Fruit fly (Drosophila melanogaster) Kc167 (cell line): Measurements from ENCODE around the gene mei-217.

Source experiments
- Myc ChIP-seq: fragments of >200 bp; optimal IDR thresholded peaks from 2 replicates; lab custom pipeline; 2017; ENCODE audit warnings: missing external identifiers
- Sin3A ChIP-seq: fragments of >200 bp; optimal IDR thresholded peaks from 2 replicates; lab custom pipeline; 2018; ENCODE audit warnings: missing external identifiers
- h ChIP-seq: fragments of >200 bp; optimal IDR thresholded peaks from 3 replicates; lab custom pipeline; 2018; ENCODE audit warnings: missing external identifiers
- insv ChIP-seq: fragments of >200 bp; optimal IDR thresholded peaks from 3 replicates; lab custom pipeline; 2018; ENCODE audit warnings: missing external identifiers
- psq ChIP-seq: fragments of >200 bp; optimal IDR thresholded peaks from 2 replicates; lab custom pipeline; 2017; ENCODE audit warnings: missing external identifiers
- ttk ChIP-seq: sonication (Bioruptor generic); optimal IDR thresholded peaks from 2 replicates; lab custom pipeline; 2017; ENCODE audit warnings: missing external identifiers

Gene mei-217

dm6 chrX:17172777-17173315, 30.1 kb upstream of the mei-217 start:
- TF ChIP-seq Sin3A (no peak), ttk (lab: Kevin White, UChicago) (no peak), insv (lab: Kevin White, UChicago) (no peak), Myc (no peak), h (lab: Kevin White, UChicago) (no peak), psq (lab: Kevin White, UChicago) (no peak)

dm6 chrX:17172123-17172522, 29.3 kb upstream of the mei-217 start:
- TF ChIP-seq Sin3A: no peak
- no peak for TF ChIP-seq Myc
- no peak for TF ChIP-seq insv (lab: Kevin White, UChicago)
- TF ChIP-seq ttk (lab: Kevin White, UChicago): no peak
- TF ChIP-seq psq (lab: Kevin White, UChicago): no peak
- no peak for TF ChIP-seq h (lab: Kevin White, UChicago)

dm6 chrX:17170484-17170944, 27.7 kb upstream of the mei-217 start:
- TF ChIP-seq insv (lab: Kevin White, UChicago): no peak
- TF ChIP-seq psq (lab: Kevin White, UChicago): no peak
- TF ChIP-seq h (lab: Kevin White, UChicago): no peak
- TF ChIP-seq Myc: no peak
- TF ChIP-seq Sin3A: no peak
- TF ChIP-seq ttk (lab: Kevin White, UChicago): no peak

dm6 chrX:17167304-17167703, 24.5 kb upstream of the mei-217 start:
- TF ChIP-seq insv (lab: Kevin White, UChicago) (no peak), ttk (lab: Kevin White, UChicago) (no peak), Sin3A (no peak), psq (lab: Kevin White, UChicago) (no peak), h (lab: Kevin White, UChicago) (no peak), Myc (no peak)

dm6 chrX:17162446-17163013, 19.7 kb upstream of the mei-217 start:
- TF ChIP-seq insv (lab: Kevin White, UChicago) (no peak), h (lab: Kevin White, UChicago) (no peak), psq (lab: Kevin White, UChicago) (no peak), Sin3A (no peak), ttk (lab: Kevin White, UChicago) (no peak), Myc (no peak)

- TF ChIP-seq Myc (no peak), Sin3A (no peak)
Observed at dm6 chrX:17160396-17161040, 17.7 kb upstream of the mei-217 start.

- TF ChIP-seq ttk (lab: Kevin White, UChicago) (no peak), psq (lab: Kevin White, UChicago) (no peak), h (lab: Kevin White, UChicago) (no peak), Sin3A (no peak), insv (lab: Kevin White, UChicago) (no peak), Myc (no peak)
Observed at dm6 chrX:17159819-17160218, 17.0 kb upstream of the mei-217 start, which contains the start of gene baz. Gene baz (plus strand): TSS chrX:17160006.

- TF ChIP-seq h (lab: Kevin White, UChicago): no peak
- no peak for TF ChIP-seq Myc
- no peak for TF ChIP-seq ttk (lab: Kevin White, UChicago)
- TF ChIP-seq Sin3A: no peak
- no peak for TF ChIP-seq insv (lab: Kevin White, UChicago)
- no peak for TF ChIP-seq psq (lab: Kevin White, UChicago)
Observed at dm6 chrX:17159116-17159515, 16.3 kb upstream of the mei-217 start, which contains the start of gene xmas. Gene xmas (minus strand): TSS chrX:17159306.

- TF ChIP-seq ttk (lab: Kevin White, UChicago) (no peak), insv (lab: Kevin White, UChicago) (no peak), Sin3A (no peak), Myc (no peak)
Observed at dm6 chrX:17150660-17151059, 7.9 kb upstream of the mei-217 start.

dm6 chrX:17149652-17150266, 7.0 kb upstream of the mei-217 start:
- TF ChIP-seq Sin3A (no peak), ttk (lab: Kevin White, UChicago) (peak; percentile 3)

dm6 chrX:17148951-17149449, 6.2 kb upstream of the mei-217 start, which contains the start of gene Chchd2:
Gene Chchd2 (plus strand): TSS chrX:17149001.
- TF ChIP-seq insv (lab: Kevin White, UChicago): no peak
- no peak for TF ChIP-seq Sin3A
- TF ChIP-seq h (lab: Kevin White, UChicago): no peak
- no peak for TF ChIP-seq ttk (lab: Kevin White, UChicago)
- TF ChIP-seq psq (lab: Kevin White, UChicago): no peak
- no peak for TF ChIP-seq Myc

- TF ChIP-seq Sin3A (peak; percentile 26), Myc (no peak), insv (lab: Kevin White, UChicago) (no peak)
Observed at dm6 chrX:17147983-17148637, 5.3 kb upstream of the mei-217 start, which contains the start of gene RpS5a. Gene RpS5a (minus strand): TSS chrX:17148264.
